Worm (Caenorhabditis elegans) whole organism, midembryonic: ENCODE data around the gene F56D6.23.

Experiments
- T22C8.4 ChIP-seq: fragments of 200-800 bp; sonication (Bioruptor generic); IDR thresholded peaks from 2 replicates; pipeline ENCODE4 v1.3.6; 2022; ENCODE audit warnings: missing genetic modification characterization, missing compliant biosample characterization
- cog-1 ChIP-seq: sonication (generic microtip); optimal IDR thresholded peaks from 2 replicates; lab custom pipeline; 2016; ENCODE audit warnings: missing genetic modification characterization, missing compliant biosample characterization
- flt-1 ChIP-seq: fragments of 200-800 bp; sonication (Bioruptor generic); IDR thresholded peaks from 2 replicates; pipeline ENCODE4 v1.3.6; 2022; ENCODE audit warnings: missing genetic modification characterization, missing compliant biosample characterization
- klf-2 ChIP-seq: fragments of 200-800 bp; sonication (Bioruptor generic); conservative IDR thresholded peaks from 2 replicates; pipeline ENCODE4 v1.3.6; 2022; ENCODE audit warnings: missing genetic modification reagents, missing genetic modification characterization, missing compliant biosample characterization
- med-1 ChIP-seq: sonication (generic microtip); optimal IDR thresholded peaks from 2 replicates; lab custom pipeline; 2017; ENCODE audit warnings: missing genetic modification characterization, mild to moderate bottlenecking, missing compliant biosample characterization, antibody characterized with exemption, missing genetic modification reagents; ENCODE audit not compliant: insufficient read depth
- ref-1 ChIP-seq: fragments of 200-800 bp; sonication (Bioruptor generic); conservative IDR thresholded peaks from 2 replicates; pipeline ENCODE4 v1.3.6; 2022; ENCODE audit warnings: missing genetic modification reagents, missing genetic modification characterization, missing compliant biosample characterization
- tab-1 ChIP-seq: fragments of 200-800 bp; sonication (Bioruptor generic); IDR thresholded peaks from 2 replicates; pipeline ENCODE4 v1.3.6; 2022; ENCODE audit warnings: missing genetic modification characterization, missing compliant biosample characterization
- ztf-23 ChIP-seq: fragments of 200-800 bp; sonication (Bioruptor generic); IDR thresholded peaks from 2 replicates; pipeline ENCODE4 v1.3.6; 2022; ENCODE audit warnings: missing genetic modification reagents, missing genetic modification characterization, missing compliant biosample characterization
- ztf-29 ChIP-seq: fragments of 200-800 bp; sonication (Bioruptor generic); IDR thresholded peaks from 2 replicates; pipeline ENCODE4 v1.3.6; 2022; ENCODE audit warnings: missing genetic modification reagents, missing genetic modification characterization, missing compliant biosample characterization

ce11 chrIV:3873706-3874105 is 44.6 kb upstream of the F56D6.23 start, which contains the start of gene F37C4.5:
- TF ChIP-seq ztf-23 (GFP tag; lab: Robert Waterston, UW) = no peak
- TF ChIP-seq tab-1 (GFP tag; lab: Robert Waterston, UW) = no peak
- no peak for TF ChIP-seq med-1 (GFP tag; lab: Kevin White, UChicago)
- TF ChIP-seq flt-1 (GFP tag; lab: Robert Waterston, UW) = no peak
- no peak for TF ChIP-seq cog-1 (tag; lab: Kevin White, UChicago)
- no peak for TF ChIP-seq ref-1 (GFP tag; lab: Robert Waterston, UW)
- no peak for TF ChIP-seq T22C8.4 (GFP tag; lab: Robert Waterston, UW)
- no peak for TF ChIP-seq klf-2 (GFP tag; lab: Robert Waterston, UW)
- TF ChIP-seq ztf-29 (GFP tag; lab: Robert Waterston, UW) = no peak
